Fruit fly (Drosophila melanogaster): ENCODE results near the gene CG6321.
A peak's percentile ranks its signal among the peaks of the same experiment; 100 is the strongest.

The CG6321 gene

DNA sequence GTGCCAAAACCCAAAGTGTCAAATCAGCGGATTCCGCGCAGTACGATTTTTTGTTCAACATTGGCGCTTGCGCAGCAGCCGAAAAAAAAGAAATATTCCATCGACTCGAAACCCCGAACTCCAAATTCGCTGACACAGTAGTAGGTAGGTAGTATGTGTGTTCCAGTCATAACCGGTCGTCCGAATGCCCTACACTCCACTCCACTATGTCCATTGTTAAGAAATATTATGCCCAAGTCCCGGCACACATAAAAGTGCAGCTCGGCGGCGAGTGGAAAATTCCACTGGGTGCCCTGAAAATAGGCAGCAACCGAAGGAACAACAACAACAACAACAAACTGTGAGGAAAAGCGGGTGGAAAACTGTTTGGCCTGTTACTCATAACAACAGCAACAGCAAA is 16.0 kb downstream of the CG6321 start (continued):
- no peak for TF ChIP-seq eyg (GFP tag; optimal IDR thresholded peaks at IDR 0.05)

DNA sequence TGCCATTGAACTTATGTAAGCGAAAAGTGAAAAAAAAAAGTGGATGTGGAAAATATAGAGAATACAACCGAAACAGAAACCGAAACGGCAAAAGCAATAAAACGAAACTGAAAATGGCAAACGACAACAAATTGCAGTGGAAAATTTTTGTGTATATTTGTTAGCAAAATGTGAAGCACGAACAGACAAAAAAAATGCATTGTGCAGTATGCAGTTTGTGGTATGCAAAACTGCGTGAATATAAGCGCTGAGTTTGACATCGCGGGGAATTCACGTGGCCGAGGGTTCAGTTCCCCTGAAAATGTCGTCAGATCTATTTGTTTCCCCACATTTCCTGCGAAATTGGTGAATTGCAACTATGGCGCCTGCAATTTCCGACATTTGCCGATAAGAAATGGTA is 17.4 kb downstream of the CG6321 start:
- TF ChIP-seq CG17186 (GFP tag; optimal IDR thresholded peaks at IDR 0.05) = no peak
- no peak for TF ChIP-seq CG15011 (GFP tag; optimal IDR thresholded peaks at IDR 0.05)
- no peak for TF ChIP-seq vnd (GFP tag; IDR thresholded peaks at IDR 0.05; ENCODE audit: partially characterized antibody)
- TF ChIP-seq vfl (GFP tag; optimal IDR thresholded peaks at IDR 0.05) = no peak
- TF ChIP-seq salm (tag; optimal IDR thresholded peaks at IDR 0.05) = no peak
- TF ChIP-seq nmo (GFP tag; optimal IDR thresholded peaks at IDR 0.05) = no peak
- no peak for TF ChIP-seq sima (GFP tag; optimal IDR thresholded peaks at IDR 0.05)
- TF ChIP-seq crol (GFP tag; IDR thresholded peaks at IDR 0.05) = no peak
- no peak for TF ChIP-seq CG17802 (tag; optimal IDR thresholded peaks at IDR 0.05)
- TF ChIP-seq NFAT (GFP tag; IDR thresholded peaks at IDR 0.05) = no peak
- no peak for TF ChIP-seq Atf6 (GFP tag; IDR thresholded peaks at IDR 0.05)
- no peak for TF ChIP-seq NC2β (GFP tag; optimal IDR thresholded peaks at IDR 0.05)
- TF ChIP-seq NK7.1 (GFP tag; optimal IDR thresholded peaks at IDR 0.05) = no peak
- TF ChIP-seq CG4404 (GFP tag; IDR thresholded peaks at IDR 0.05) = no peak
- TF ChIP-seq slou (GFP tag; optimal IDR thresholded peaks at IDR 0.05) = no peak
- no peak for TF ChIP-seq schlank (tag; optimal IDR thresholded peaks at IDR 0.05)
- TF ChIP-seq CG1792 (GFP tag; optimal IDR thresholded peaks at IDR 0.05) = no peak
- no peak for TF ChIP-seq ash1 (GFP tag; optimal IDR thresholded peaks at IDR 0.05)
- TF ChIP-seq CG17328 (GFP tag; IDR thresholded peaks at IDR 0.05) = no peak

DNA sequence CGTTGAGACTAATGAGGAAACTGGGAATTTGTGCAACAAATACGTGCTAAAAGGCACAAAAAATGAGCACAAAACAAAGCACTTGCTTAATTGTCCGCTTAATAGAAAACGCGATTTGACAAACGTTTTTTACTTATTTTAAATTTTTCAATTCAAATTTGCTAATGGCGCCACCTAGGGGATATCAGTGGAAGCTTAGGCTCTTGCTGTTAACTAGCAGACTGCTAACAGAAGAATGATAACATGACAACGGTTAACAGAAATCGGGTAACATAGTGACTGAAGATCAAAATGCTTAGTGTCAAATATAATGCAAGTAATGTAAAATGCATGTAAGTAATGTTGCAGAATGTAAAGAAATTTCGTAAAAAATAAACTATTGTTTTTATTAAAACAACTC is 19.8 kb downstream of the CG6321 start:
- no peak for TF ChIP-seq CG1529 (GFP tag; optimal IDR thresholded peaks at IDR 0.05)
- peak; percentile 12 for TF ChIP-seq stwl (tag; optimal IDR thresholded peaks at IDR 0.05)
- no peak for TF ChIP-seq C15 (GFP tag; IDR thresholded peaks at IDR 0.05)
- TF ChIP-seq Hsf (GFP tag; optimal IDR thresholded peaks at IDR 0.05) = no peak
- no peak for TF ChIP-seq CG17361 (GFP tag; IDR thresholded peaks at IDR 0.05)
- TF ChIP-seq NK7.1 (GFP tag; optimal IDR thresholded peaks at IDR 0.05) = no peak
- no peak for TF ChIP-seq Side (GFP tag; optimal IDR thresholded peaks at IDR 0.05)
- TF ChIP-seq pita (GFP tag; optimal IDR thresholded peaks at IDR 0.05) = peak; percentile 9
- no peak for TF ChIP-seq fd64A (GFP tag; optimal IDR thresholded peaks at IDR 0.05)
- TF ChIP-seq cg (GFP tag; optimal IDR thresholded peaks at IDR 0.05) = no peak
- TF ChIP-seq CG5180 (GFP tag; optimal IDR thresholded peaks at IDR 0.05) = no peak
- no peak for TF ChIP-seq Fer3 (tag; optimal IDR thresholded peaks at IDR 0.05)
- TF ChIP-seq CG9797 (GFP tag; optimal IDR thresholded peaks at IDR 0.05) = no peak
- TF ChIP-seq CTCF (GFP tag; optimal IDR thresholded peaks at IDR 0.05) = peak; percentile 93
- TF ChIP-seq maf-S (GFP tag; optimal IDR thresholded peaks at IDR 0.05) = no peak
- no peak for TF ChIP-seq Poxn (GFP tag; IDR thresholded peaks at IDR 0.05)
- no peak for TF ChIP-seq hbn (GFP tag; IDR thresholded peaks at IDR 0.05; ENCODE audit: partially characterized antibody)
- TF ChIP-seq Xrp1 (GFP tag; IDR thresholded peaks at IDR 0.05) = no peak
- TF ChIP-seq sob (GFP tag; IDR thresholded peaks at IDR 0.05) = no peak
- no peak for TF ChIP-seq da (GFP tag; optimal IDR thresholded peaks at IDR 0.05)
- TF ChIP-seq CG7928 (GFP tag; optimal IDR thresholded peaks at IDR 0.05) = no peak
- TF ChIP-seq ewg (GFP tag; optimal IDR thresholded peaks at IDR 0.05) = no peak
- TF ChIP-seq Taf1 (GFP tag; IDR thresholded peaks at IDR 0.05) = no peak
- 0 out of 2 replicates have a peak, but pooled peaks have one; percentile 7 for TF ChIP-seq Scr (GFP tag; IDR thresholded peaks at IDR 0.05; ENCODE audit: partially characterized antibody)
- TF ChIP-seq phol (tag; optimal IDR thresholded peaks at IDR 0.05) = no peak
- TF ChIP-seq fu2 (GFP tag; optimal IDR thresholded peaks at IDR 0.05) = no peak
- TF ChIP-seq psq (GFP tag; optimal IDR thresholded peaks at IDR 0.05) = no peak
- no peak for TF ChIP-seq CG17328 (GFP tag; IDR thresholded peaks at IDR 0.05)
- peak; percentile 36; the same call in 1 of the 2 replicates for TF ChIP-seq amos (GFP tag; IDR thresholded peaks at IDR 0.05; ENCODE audit: partially characterized antibody)
- TF ChIP-seq CG12071 (GFP tag; optimal IDR thresholded peaks at IDR 0.05) = no peak
- TF ChIP-seq Dek (tag; optimal IDR thresholded peaks at IDR 0.05) = no peak
- TF ChIP-seq unpg (GFP tag; optimal IDR thresholded peaks at IDR 0.05) = no peak
- no peak for TF ChIP-seq Sry-δ (GFP tag; optimal IDR thresholded peaks at IDR 0.05)

Measured in whole organism, embryonic.